Worm (Caenorhabditis elegans): ENCODE measurements around the gene C56A3.6.

The C56A3.6 gene

DNA sequence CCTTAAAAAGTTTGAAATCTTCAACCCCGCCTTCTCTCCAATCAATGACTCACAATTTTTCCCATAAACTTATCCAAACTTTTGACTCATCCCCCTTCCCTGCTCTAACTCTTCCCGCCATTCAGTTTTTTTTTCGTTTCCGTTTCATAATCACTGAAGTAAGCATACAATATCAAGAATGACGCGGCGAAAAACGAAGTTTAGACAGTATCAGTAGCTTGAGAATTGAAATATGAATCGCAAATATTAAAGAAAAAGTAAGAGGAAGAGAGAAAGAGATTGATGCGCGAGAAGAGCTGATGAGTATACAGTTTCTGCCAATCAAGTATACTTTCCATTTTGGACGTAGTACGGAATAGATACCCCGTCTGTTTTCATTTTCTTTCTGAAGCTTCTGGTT is 21.3 kb upstream of the C56A3.6 start:
- TF ChIP-seq cog-1 (tag; optimal IDR thresholded peaks at IDR 0.05): no peak
- no peak for TF ChIP-seq ztf-29 (GFP tag; IDR thresholded peaks at IDR 0.05)
- no peak for TF ChIP-seq tab-1 (GFP tag; IDR thresholded peaks at IDR 0.05)
- TF ChIP-seq ztf-23 (GFP tag; IDR thresholded peaks at IDR 0.05): no peak
- TF ChIP-seq T22C8.4 (GFP tag; IDR thresholded peaks at IDR 0.05): no peak
- TF ChIP-seq ref-1 (GFP tag; conservative IDR thresholded peaks at IDR 0.05): no peak
- TF ChIP-seq flt-1 (GFP tag; IDR thresholded peaks at IDR 0.05): no peak
- TF ChIP-seq klf-2 (GFP tag; conservative IDR thresholded peaks at IDR 0.05): no peak
- no peak for TF ChIP-seq med-1 (GFP tag; optimal IDR thresholded peaks at IDR 0.05; ENCODE audit: insufficient read depth)

DNA sequence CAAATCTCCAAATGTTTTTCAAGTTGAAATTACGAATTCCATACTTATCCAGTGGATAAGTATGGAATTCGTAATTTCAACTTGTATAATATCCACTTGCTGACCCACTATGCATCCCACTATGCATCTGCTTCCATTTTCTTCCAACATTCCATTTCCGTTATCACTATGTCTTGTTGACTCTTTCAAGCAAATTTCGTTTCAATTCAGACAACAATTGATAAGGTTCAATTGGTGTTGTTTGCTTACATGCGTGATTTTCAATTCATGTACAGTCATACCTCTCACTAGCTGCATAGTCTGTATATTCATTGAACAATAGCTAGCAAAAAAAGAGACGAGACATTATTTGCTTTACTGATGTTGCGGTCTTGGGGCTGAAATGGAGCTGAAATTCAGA is 20.6 kb upstream of the C56A3.6 start:
- no peak for TF ChIP-seq klf-2 (GFP tag; conservative IDR thresholded peaks at IDR 0.05)
- TF ChIP-seq med-1 (GFP tag; optimal IDR thresholded peaks at IDR 0.05; ENCODE audit: insufficient read depth): no peak
- no peak for TF ChIP-seq ztf-23 (GFP tag; IDR thresholded peaks at IDR 0.05)
- no peak for TF ChIP-seq flt-1 (GFP tag; IDR thresholded peaks at IDR 0.05)
- no peak for TF ChIP-seq ztf-29 (GFP tag; IDR thresholded peaks at IDR 0.05)
- no peak for TF ChIP-seq T22C8.4 (GFP tag; IDR thresholded peaks at IDR 0.05)
- TF ChIP-seq cog-1 (tag; optimal IDR thresholded peaks at IDR 0.05): no peak
- no peak for TF ChIP-seq ref-1 (GFP tag; conservative IDR thresholded peaks at IDR 0.05)
- no peak for TF ChIP-seq tab-1 (GFP tag; IDR thresholded peaks at IDR 0.05)

DNA sequence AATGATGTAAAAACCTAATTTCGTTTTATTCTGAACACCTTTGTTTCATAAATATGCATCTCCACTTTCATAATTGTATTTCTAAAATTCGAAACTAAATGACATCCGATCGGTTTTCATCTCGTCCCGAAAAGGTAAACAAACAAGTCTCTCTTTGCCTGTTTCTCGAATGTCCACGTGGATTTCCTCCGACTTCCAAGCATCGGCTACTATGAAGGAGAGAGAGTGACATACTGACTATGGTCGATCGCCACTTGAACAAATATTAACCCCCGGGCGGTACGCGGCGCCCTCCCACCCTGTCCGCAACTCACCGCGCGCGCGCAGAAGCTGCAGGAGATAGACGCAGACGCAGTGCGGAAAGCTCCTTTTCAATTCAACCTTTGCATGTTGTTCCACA is 19.7 kb upstream of the C56A3.6 start:
- TF ChIP-seq tab-1 (GFP tag; IDR thresholded peaks at IDR 0.05): no peak
- no peak for TF ChIP-seq med-1 (GFP tag; optimal IDR thresholded peaks at IDR 0.05; ENCODE audit: insufficient read depth)
- no peak for TF ChIP-seq ztf-29 (GFP tag; IDR thresholded peaks at IDR 0.05)
- TF ChIP-seq ztf-23 (GFP tag; IDR thresholded peaks at IDR 0.05): peak; percentile 43; the same call in 1 of the 2 replicates
- TF ChIP-seq klf-2 (GFP tag; conservative IDR thresholded peaks at IDR 0.05): no peak
- TF ChIP-seq flt-1 (GFP tag; IDR thresholded peaks at IDR 0.05): no peak
- TF ChIP-seq T22C8.4 (GFP tag; IDR thresholded peaks at IDR 0.05): no peak
- TF ChIP-seq ref-1 (GFP tag; conservative IDR thresholded peaks at IDR 0.05): no peak
- no peak for TF ChIP-seq cog-1 (tag; optimal IDR thresholded peaks at IDR 0.05)

DNA sequence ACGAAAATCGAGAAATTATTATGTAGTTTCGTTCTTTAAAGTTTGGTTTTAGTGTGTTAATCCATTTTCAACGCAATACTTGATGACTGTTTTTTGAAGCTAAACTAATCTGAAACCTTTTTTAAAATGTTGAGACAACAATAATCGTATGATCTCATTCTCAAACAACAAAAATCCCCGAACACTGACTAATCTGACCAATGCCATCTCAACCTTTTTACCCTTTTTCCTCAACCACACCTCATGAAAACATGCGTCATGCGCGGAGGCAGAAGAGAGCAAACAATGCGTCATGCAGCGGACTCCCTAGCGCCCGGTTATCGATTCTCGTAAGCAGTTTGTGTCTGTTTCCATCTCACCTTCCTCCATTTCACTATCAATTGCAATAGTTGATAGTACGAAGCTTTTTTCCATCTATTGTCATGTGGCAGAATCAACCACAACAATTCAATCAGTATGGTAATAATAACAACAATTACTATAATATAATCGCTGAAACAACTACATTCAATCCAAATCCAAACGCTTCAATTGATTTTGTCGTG is 15.6 kb upstream of the C56A3.6 start, which contains the start of gene C50B8.4:
TSS of gene C50B8.4 (plus strand) at position 299 of the 545 bp plus-strand sequence.
- no peak for TF ChIP-seq tab-1 (GFP tag; IDR thresholded peaks at IDR 0.05)
- no peak for TF ChIP-seq cog-1 (tag; optimal IDR thresholded peaks at IDR 0.05)
- TF ChIP-seq flt-1 (GFP tag; IDR thresholded peaks at IDR 0.05): no peak
- TF ChIP-seq ref-1 (GFP tag; conservative IDR thresholded peaks at IDR 0.05): no peak
- no peak for TF ChIP-seq ztf-29 (GFP tag; IDR thresholded peaks at IDR 0.05)
- TF ChIP-seq med-1 (GFP tag; optimal IDR thresholded peaks at IDR 0.05; ENCODE audit: insufficient read depth): no peak
- TF ChIP-seq klf-2 (GFP tag; conservative IDR thresholded peaks at IDR 0.05): no peak
- TF ChIP-seq ztf-23 (GFP tag; IDR thresholded peaks at IDR 0.05): no peak
- TF ChIP-seq T22C8.4 (GFP tag; IDR thresholded peaks at IDR 0.05): no peak

DNA sequence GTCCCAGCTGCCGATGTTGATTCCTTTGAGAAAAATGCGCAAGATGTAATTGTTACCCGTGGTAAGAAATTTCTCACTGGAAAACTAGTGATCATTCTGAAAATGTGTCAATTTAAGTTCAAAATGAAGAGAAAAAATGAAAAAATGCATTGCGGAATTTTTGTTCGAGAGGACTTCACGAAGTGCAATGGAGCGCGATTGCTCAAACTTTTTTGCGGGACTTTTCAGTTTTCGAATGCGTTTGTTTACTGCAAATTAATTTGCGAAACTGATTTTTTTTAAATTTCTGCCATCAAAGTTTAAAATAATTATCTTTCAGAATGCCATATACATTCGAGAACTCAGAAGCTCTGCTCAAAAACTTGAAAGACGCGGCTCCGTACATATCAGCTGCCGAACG is 12.3 kb upstream of the C56A3.6 start, which contains the start of the genes nuaf-1 and bir-2:
TSS of gene nuaf-1 (minus strand) at position 98 of the 400 bp plus-strand sequence.
TSS of gene bir-2 (plus strand) at position 318 of the 400 bp plus-strand sequence.
- TF ChIP-seq klf-2 (GFP tag; conservative IDR thresholded peaks at IDR 0.05) (no peak), T22C8.4 (GFP tag; IDR thresholded peaks at IDR 0.05) (no peak)

DNA sequence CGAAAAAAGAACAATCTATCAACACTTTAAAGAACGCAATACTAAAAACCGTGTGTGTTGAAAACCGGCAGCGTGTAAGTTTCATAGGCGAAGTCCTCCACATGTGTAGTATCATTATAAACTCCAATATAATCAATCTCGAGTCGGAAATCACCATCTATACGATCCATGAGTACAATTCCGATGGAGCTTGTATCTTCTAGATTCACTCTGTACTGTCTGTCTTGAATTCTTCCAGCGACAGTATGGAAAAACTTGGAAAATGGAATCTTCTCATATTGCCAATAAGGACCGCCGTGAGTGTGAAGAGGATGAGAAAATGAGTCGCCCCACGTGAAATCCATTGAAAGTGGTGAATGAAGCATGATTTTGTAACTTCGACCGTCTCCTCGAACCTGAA is 10.8 kb upstream of the C56A3.6 start:
- TF ChIP-seq ztf-23 (GFP tag; IDR thresholded peaks at IDR 0.05): no peak
- TF ChIP-seq flt-1 (GFP tag; IDR thresholded peaks at IDR 0.05): no peak
- no peak for TF ChIP-seq cog-1 (tag; optimal IDR thresholded peaks at IDR 0.05)
- TF ChIP-seq med-1 (GFP tag; optimal IDR thresholded peaks at IDR 0.05; ENCODE audit: insufficient read depth): no peak
- no peak for TF ChIP-seq tab-1 (GFP tag; IDR thresholded peaks at IDR 0.05)
- no peak for TF ChIP-seq ref-1 (GFP tag; conservative IDR thresholded peaks at IDR 0.05)

DNA sequence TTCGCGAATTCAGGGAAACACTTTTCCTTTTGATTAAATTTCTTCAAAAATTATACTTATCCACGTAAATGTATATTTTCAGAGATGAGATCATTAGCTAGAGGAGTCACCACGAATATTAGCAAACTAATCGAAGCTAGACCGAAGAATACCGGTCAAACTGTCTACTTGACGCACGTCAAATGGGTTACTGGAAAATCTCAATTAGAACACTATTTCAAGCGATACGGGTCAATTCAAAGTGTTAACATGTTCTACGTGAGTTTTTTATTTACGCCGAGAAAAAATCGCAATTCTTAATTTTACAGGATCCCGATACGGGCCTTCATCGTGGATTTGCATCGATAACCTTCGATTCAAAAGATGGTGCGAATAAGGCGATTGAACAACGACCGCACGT is 9.6 kb upstream of the C56A3.6 start, which contains the start of gene slrp-1:
TSS of gene slrp-1 (plus strand) at position 83 of the 400 bp plus-strand sequence.
- no peak for TF ChIP-seq ztf-23 (GFP tag; IDR thresholded peaks at IDR 0.05)
- no peak for TF ChIP-seq ref-1 (GFP tag; conservative IDR thresholded peaks at IDR 0.05)
- TF ChIP-seq tab-1 (GFP tag; IDR thresholded peaks at IDR 0.05): no peak

DNA sequence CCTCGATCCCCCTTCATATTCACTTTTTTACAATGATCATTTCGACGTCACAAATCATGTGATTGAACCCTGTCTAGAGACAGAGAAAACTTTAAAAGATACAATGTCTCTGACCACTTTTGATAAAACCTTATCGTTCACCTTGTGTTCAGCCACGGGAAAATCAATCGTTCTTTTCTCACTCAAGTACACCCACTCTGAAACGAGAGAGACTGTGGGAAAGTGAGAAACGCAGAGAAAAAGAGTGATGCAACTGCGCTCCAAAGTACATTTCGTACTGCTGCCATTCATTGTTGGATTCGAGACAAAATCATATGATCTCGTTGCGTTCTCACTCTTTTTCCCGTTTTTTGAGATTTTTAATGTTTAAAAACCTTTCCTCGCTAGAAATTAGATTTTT is 9.0 kb upstream of the C56A3.6 start:
- TF ChIP-seq T22C8.4 (GFP tag; IDR thresholded peaks at IDR 0.05) (0 out of 2 replicates have a peak, but pooled peaks have one; percentile 9), flt-1 (GFP tag; IDR thresholded peaks at IDR 0.05) (no peak), med-1 (GFP tag; optimal IDR thresholded peaks at IDR 0.05; ENCODE audit: insufficient read depth) (no peak), ztf-23 (GFP tag; IDR thresholded peaks at IDR 0.05) (no peak)

DNA sequence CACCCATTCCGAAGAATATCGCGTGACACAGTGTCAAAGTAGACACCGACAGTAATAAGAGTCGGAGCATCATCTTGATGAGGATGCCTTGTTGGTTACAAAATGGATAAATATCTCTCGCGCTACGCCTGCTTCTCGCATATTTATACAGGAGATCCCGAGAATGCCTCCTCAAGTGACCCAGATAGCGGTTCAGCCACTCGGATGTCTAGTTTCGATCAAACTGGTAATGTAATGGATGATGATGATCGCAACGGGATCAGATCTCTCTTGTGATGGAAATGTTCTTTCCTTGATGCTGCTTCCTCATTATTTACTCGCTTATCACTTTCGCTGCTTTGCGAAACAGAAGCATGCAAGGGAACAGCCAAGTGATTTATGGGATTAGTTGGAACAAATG is 7.6 kb upstream of the C56A3.6 start, which contains the start of gene grl-17:
TSS of gene grl-17 (minus strand) at position 101 of the 400 bp plus-strand sequence.
- no peak for TF ChIP-seq flt-1 (GFP tag; IDR thresholded peaks at IDR 0.05)
- no peak for TF ChIP-seq cog-1 (tag; optimal IDR thresholded peaks at IDR 0.05)
- TF ChIP-seq ztf-23 (GFP tag; IDR thresholded peaks at IDR 0.05): no peak
- no peak for TF ChIP-seq klf-2 (GFP tag; conservative IDR thresholded peaks at IDR 0.05)
- TF ChIP-seq ztf-29 (GFP tag; IDR thresholded peaks at IDR 0.05): no peak
- TF ChIP-seq med-1 (GFP tag; optimal IDR thresholded peaks at IDR 0.05; ENCODE audit: insufficient read depth): no peak
- no peak for TF ChIP-seq T22C8.4 (GFP tag; IDR thresholded peaks at IDR 0.05)

DNA sequence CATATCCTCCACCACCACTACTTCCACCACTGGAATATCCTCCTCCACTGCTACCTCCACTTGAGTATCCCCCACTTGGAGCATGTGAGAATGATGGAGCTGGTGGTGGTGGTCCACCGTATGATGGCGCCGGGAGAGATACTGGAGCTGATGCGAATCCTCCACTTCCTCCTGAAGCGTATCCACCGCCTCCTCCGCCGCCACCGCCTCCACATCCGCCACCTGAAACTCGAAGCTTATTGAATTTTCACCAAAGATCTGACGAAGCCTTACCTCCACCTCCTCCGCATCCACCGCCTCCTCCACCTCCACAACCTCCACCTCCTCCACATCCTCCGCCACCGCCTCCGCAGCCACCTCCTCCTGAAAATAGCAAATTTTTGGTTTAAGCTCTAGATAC is 6.6 kb upstream of the C56A3.6 start:
- TF ChIP-seq flt-1 (GFP tag; IDR thresholded peaks at IDR 0.05) (no peak), ref-1 (GFP tag; conservative IDR thresholded peaks at IDR 0.05) (no peak), ztf-29 (GFP tag; IDR thresholded peaks at IDR 0.05) (no peak)

DNA sequence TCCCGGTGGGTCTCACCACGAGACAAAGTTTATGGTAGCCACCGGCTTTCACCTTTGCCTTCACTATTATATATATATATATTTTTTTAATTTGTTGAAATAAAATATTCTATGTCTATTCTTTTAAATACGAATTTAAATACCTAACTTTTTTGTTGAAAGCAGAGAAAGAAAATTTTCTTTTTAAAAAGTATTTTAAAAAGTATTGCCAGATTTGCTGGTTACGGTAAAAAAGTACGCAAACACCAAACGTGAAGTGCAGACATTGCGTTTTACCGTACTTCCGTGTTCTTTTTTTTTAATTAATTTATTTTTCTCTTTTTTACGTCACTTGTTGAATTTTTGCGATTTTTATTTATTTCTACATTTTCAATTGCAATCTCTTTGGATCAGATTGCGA is 3.8 kb upstream of the C56A3.6 start, which contains the start of gene C56A3.8:
TSS of gene C56A3.8 (plus strand) at position 301 of the 400 bp plus-strand sequence.
- TF ChIP-seq cog-1 (tag; optimal IDR thresholded peaks at IDR 0.05): no peak
- TF ChIP-seq tab-1 (GFP tag; IDR thresholded peaks at IDR 0.05): no peak
- TF ChIP-seq med-1 (GFP tag; optimal IDR thresholded peaks at IDR 0.05; ENCODE audit: insufficient read depth): no peak
- TF ChIP-seq klf-2 (GFP tag; conservative IDR thresholded peaks at IDR 0.05): no peak
- no peak for TF ChIP-seq ztf-29 (GFP tag; IDR thresholded peaks at IDR 0.05)
- TF ChIP-seq flt-1 (GFP tag; IDR thresholded peaks at IDR 0.05): no peak
- no peak for TF ChIP-seq ztf-23 (GFP tag; IDR thresholded peaks at IDR 0.05)
- no peak for TF ChIP-seq T22C8.4 (GFP tag; IDR thresholded peaks at IDR 0.05)
- no peak for TF ChIP-seq ref-1 (GFP tag; conservative IDR thresholded peaks at IDR 0.05)
